Worm (Caenorhabditis elegans) whole organism, L4/young adult: ENCODE measurements around the gene lgc-57.

Experiments
- W03F9.2 ChIP-seq: fragments of 150-350 bp; optimal IDR thresholded peaks from 2 replicates; lab custom pipeline; 2014; ENCODE audit warnings: missing biosample characterization, missing genetic modification characterization
- him-1 ChIP-seq: sonication (generic microtip); optimal IDR thresholded peaks from 2 replicates; lab custom pipeline; 2016; ENCODE audit warnings: missing genotype, missing genetic modification reagents, missing genetic modification characterization, missing compliant biosample characterization

ce11 chrII:10706901-10707300, 12.1 kb downstream of the lgc-57 start, which contains the start of gene col-80:
- no peak for TF ChIP-seq him-1 (tag; lab: Kevin White, UChicago)
- TF ChIP-seq W03F9.2 = no peak
